Worm (Caenorhabditis elegans): ENCODE results near the gene ant-1.1.

- TF ChIP-seq fkh-10 (GFP tag; optimal IDR thresholded peaks at IDR 0.05): no peak
- no peak for TF ChIP-seq ztf-4 (tag; optimal IDR thresholded peaks at IDR 0.05)
- no peak for TF ChIP-seq nhr-28 (tag; optimal IDR thresholded peaks at IDR 0.05)
- TF ChIP-seq elt-1 (tag; optimal IDR thresholded peaks at IDR 0.05): no peak
- no peak for TF ChIP-seq ceh-82 (tag; optimal IDR thresholded peaks at IDR 0.05)
- no peak for TF ChIP-seq ZK546.5 (tag; optimal IDR thresholded peaks at IDR 0.05)
- no peak for TF ChIP-seq mdl-1 (tag; optimal IDR thresholded peaks at IDR 0.05)
- no peak for TF ChIP-seq pqm-1 (tag; optimal IDR thresholded peaks at IDR 0.05)
- no peak for TF ChIP-seq nfya-1 (tag; optimal IDR thresholded peaks at IDR 0.05; ENCODE audit: insufficient read depth)
- no peak for TF ChIP-seq nhr-237 (tag; optimal IDR thresholded peaks at IDR 0.05)
- no peak for TF ChIP-seq lin-39 (tag; optimal IDR thresholded peaks at IDR 0.05)
- no peak for TF ChIP-seq skn-1 (tag; optimal IDR thresholded peaks at IDR 0.05)
- TF ChIP-seq ama-1 (optimal IDR thresholded peaks at IDR 0.05): no peak
These were observed 7.8 kb upstream of the ant-1.1 start, which contains the start of gene cua-1 for ce11 chrIII:13455207-13455606.
